Worm (Caenorhabditis elegans): Measurements from ENCODE around the gene Y51H7C.7.

The Y51H7C.7 gene

ce11 chrII:1402167-1402619 lies at the start of gene Y51H7C.7:
Y51H7C.7 (plus strand) TSS chrII:1402569.
- TF ChIP-seq dao-5 (tag; optimal IDR thresholded peaks at IDR 0.05) (no peak), him-1 (tag; optimal IDR thresholded peaks at IDR 0.05) (no peak), W03F9.2 (tag; optimal IDR thresholded peaks at IDR 0.05) (no peak)

ce11 chrII:1355480-1355879 lies 46.9 kb upstream of the Y51H7C.7 start, which contains the start of gene C13A10.1:
C13A10.1 (minus strand) TSS chrII:1355649.
- TF ChIP-seq dao-5 (tag; optimal IDR thresholded peaks at IDR 0.05): no peak
- no peak for TF ChIP-seq him-1 (tag; optimal IDR thresholded peaks at IDR 0.05)
- TF ChIP-seq W03F9.2 (tag; optimal IDR thresholded peaks at IDR 0.05): no peak

- TF ChIP-seq him-1 (tag; optimal IDR thresholded peaks at IDR 0.05): no peak
- TF ChIP-seq dao-5 (tag; optimal IDR thresholded peaks at IDR 0.05): no peak
- no peak for TF ChIP-seq W03F9.2 (tag; optimal IDR thresholded peaks at IDR 0.05)
Measured at ce11 chrII:1357262-1357661, 45.1 kb upstream of the Y51H7C.7 start.

ce11 chrII:1357905-1358304 lies 44.5 kb upstream of the Y51H7C.7 start, which contains the start of gene C13A10.2:
C13A10.2 (minus strand) TSS chrII:1358005.
- no peak for TF ChIP-seq dao-5 (tag; optimal IDR thresholded peaks at IDR 0.05)
- TF ChIP-seq W03F9.2 (tag; optimal IDR thresholded peaks at IDR 0.05): no peak
- no peak for TF ChIP-seq him-1 (tag; optimal IDR thresholded peaks at IDR 0.05)

ce11 chrII:1360257-1360656 lies 42.1 kb upstream of the Y51H7C.7 start:
- TF ChIP-seq W03F9.2 (tag; optimal IDR thresholded peaks at IDR 0.05): no peak
- no peak for TF ChIP-seq him-1 (tag; optimal IDR thresholded peaks at IDR 0.05)
- no peak for TF ChIP-seq dao-5 (tag; optimal IDR thresholded peaks at IDR 0.05)

- no peak for TF ChIP-seq dao-5 (tag; optimal IDR thresholded peaks at IDR 0.05)
- TF ChIP-seq him-1 (tag; optimal IDR thresholded peaks at IDR 0.05): no peak
- no peak for TF ChIP-seq W03F9.2 (tag; optimal IDR thresholded peaks at IDR 0.05)
Measured at ce11 chrII:1362423-1362822, 39.9 kb upstream of the Y51H7C.7 start.

- TF ChIP-seq him-1 (tag; optimal IDR thresholded peaks at IDR 0.05) (no peak), W03F9.2 (tag; optimal IDR thresholded peaks at IDR 0.05) (no peak), dao-5 (tag; optimal IDR thresholded peaks at IDR 0.05) (no peak)
Measured at ce11 chrII:1365985-1366384, 36.4 kb upstream of the Y51H7C.7 start.

- TF ChIP-seq dao-5 (tag; optimal IDR thresholded peaks at IDR 0.05) (no peak), him-1 (tag; optimal IDR thresholded peaks at IDR 0.05) (no peak), W03F9.2 (tag; optimal IDR thresholded peaks at IDR 0.05) (no peak)
Measured at ce11 chrII:1368756-1369155, 33.6 kb upstream of the Y51H7C.7 start.

- TF ChIP-seq W03F9.2 (tag; optimal IDR thresholded peaks at IDR 0.05) (no peak), dao-5 (tag; optimal IDR thresholded peaks at IDR 0.05) (no peak), him-1 (tag; optimal IDR thresholded peaks at IDR 0.05) (no peak)
Measured at ce11 chrII:1369322-1369721, 33.0 kb upstream of the Y51H7C.7 start.

ce11 chrII:1371533-1371932 lies 30.8 kb upstream of the Y51H7C.7 start:
- TF ChIP-seq W03F9.2 (tag; optimal IDR thresholded peaks at IDR 0.05) (no peak), dao-5 (tag; optimal IDR thresholded peaks at IDR 0.05) (no peak), him-1 (tag; optimal IDR thresholded peaks at IDR 0.05) (no peak)

- TF ChIP-seq dao-5 (tag; optimal IDR thresholded peaks at IDR 0.05): no peak
- TF ChIP-seq W03F9.2 (tag; optimal IDR thresholded peaks at IDR 0.05): no peak
- no peak for TF ChIP-seq him-1 (tag; optimal IDR thresholded peaks at IDR 0.05)
Measured at ce11 chrII:1372138-1372537, 30.2 kb upstream of the Y51H7C.7 start.

- TF ChIP-seq dao-5 (tag; optimal IDR thresholded peaks at IDR 0.05) (no peak), W03F9.2 (tag; optimal IDR thresholded peaks at IDR 0.05) (no peak), him-1 (tag; optimal IDR thresholded peaks at IDR 0.05) (no peak)
Measured at ce11 chrII:1372966-1373365, 29.4 kb upstream of the Y51H7C.7 start.

ce11 chrII:1374486-1374885 lies 27.9 kb upstream of the Y51H7C.7 start:
- no peak for TF ChIP-seq dao-5 (tag; optimal IDR thresholded peaks at IDR 0.05)

- no peak for TF ChIP-seq W03F9.2 (tag; optimal IDR thresholded peaks at IDR 0.05)
- TF ChIP-seq him-1 (tag; optimal IDR thresholded peaks at IDR 0.05): no peak
- no peak for TF ChIP-seq dao-5 (tag; optimal IDR thresholded peaks at IDR 0.05)
Measured at ce11 chrII:1374889-1375288, 27.5 kb upstream of the Y51H7C.7 start, which contains the start of gene rog-1. rog-1 (minus strand) TSS chrII:1374989.

- TF ChIP-seq dao-5 (tag; optimal IDR thresholded peaks at IDR 0.05) (no peak), him-1 (tag; optimal IDR thresholded peaks at IDR 0.05) (no peak), W03F9.2 (tag; optimal IDR thresholded peaks at IDR 0.05) (no peak)
Measured at ce11 chrII:1375627-1376026, 26.7 kb upstream of the Y51H7C.7 start.

All from whole organism, L4/young adult.